Worm (Caenorhabditis elegans) whole organism, L1 larva: Measurements from ENCODE around the gene lea-1.

Experiments used
- C16A3.4 ChIP-seq: fragments of 150-350 bp; optimal IDR thresholded peaks from 2 replicates; lab custom pipeline; 2014; ENCODE audit warnings: missing biosample characterization, missing genetic modification characterization
- C34B4.2 ChIP-seq: sonication (generic microtip); optimal IDR thresholded peaks from 2 replicates; lab custom pipeline; 2017; ENCODE audit warnings: mild to moderate bottlenecking, missing genetic modification characterization, missing compliant biosample characterization
- Y116A8C.19 ChIP-seq: sonication (generic microtip); optimal IDR thresholded peaks from 2 replicates; lab custom pipeline; 2016; ENCODE audit warnings: missing compliant biosample characterization, missing genetic modification characterization, borderline replicate concordance
- aha-1 ChIP-seq: fragments of 150-350 bp; optimal IDR thresholded peaks from 2 replicates; lab custom pipeline; 2014; ENCODE audit warnings: missing biosample characterization, missing genetic modification characterization
- aly-2 ChIP-seq: fragments of 150-350 bp; optimal IDR thresholded peaks from 2 replicates; lab custom pipeline; 2014; ENCODE audit warnings: missing biosample characterization, missing genetic modification characterization
- ceh-8 ChIP-seq: fragments of 200-800 bp; sonication (Bioruptor generic); optimal IDR thresholded peaks from 2 replicates; lab custom pipeline; 2018; ENCODE audit warnings: mild to moderate bottlenecking, missing genetic modification characterization, moderate library complexity, missing compliant biosample characterization
- ceh-82 ChIP-seq, 3 experiments: fragments of 150-350 bp in 1 of 3; sonication (generic microtip) in 2 of 3; optimal IDR thresholded peaks; 2 replicates each; lab custom pipeline; 2014 to 2017; ENCODE audit warnings: missing biosample characterization in 3 of 3, missing genetic modification characterization in 3 of 3
- ces-1 ChIP-seq: fragments of 150-350 bp; optimal IDR thresholded peaks from 2 replicates; lab custom pipeline; 2014; ENCODE audit warnings: missing biosample characterization, missing genetic modification reagents, missing genetic modification characterization
- dpl-1 ChIP-seq, 3 experiments: fragments of 150-350 bp in 2 of 3; sonication (generic microtip) in 1 of 3; optimal IDR thresholded peaks; 2 replicates each; lab custom pipeline; 2014 to 2017; ENCODE audit warnings: missing biosample characterization in 3 of 3, missing genetic modification characterization in 3 of 3, missing genetic modification reagents in 3 of 3
- efl-1 ChIP-seq, 4 experiments: fragments of 150-350 bp; optimal IDR thresholded peaks in 3 of 4; peaks in 1 of 4; 1 replicate in 1 of 4; 2 replicates in 3 of 4; lab custom pipeline; 2014; ENCODE audit warnings: missing biosample characterization in 2 of 4, missing genetic modification characterization in 2 of 4, missing genetic modification reagents in 2 of 4
- egl-13 ChIP-seq: sonication (generic microtip); optimal IDR thresholded peaks from 2 replicates; lab custom pipeline; 2016; ENCODE audit warnings: missing genotype, missing genetic modification reagents, missing genetic modification characterization, missing compliant biosample characterization
- egl-27 ChIP-seq, 2 experiments: fragments of 150-350 bp in 1 of 2; sonication (generic microtip); optimal IDR thresholded peaks; 3 replicates each; lab custom pipeline; 2017 to 2018; ENCODE audit warnings: missing biosample characterization in 2 of 2, missing genetic modification characterization in 2 of 2, missing genetic modification reagents in 2 of 2
- elt-2 ChIP-seq: sonication (generic microtip); optimal IDR thresholded peaks from 2 replicates; lab custom pipeline; 2016; ENCODE audit warnings: missing genetic modification characterization, mild to moderate bottlenecking, inconsistent platforms, missing compliant biosample characterization, missing genetic modification reagents
- elt-3 ChIP-seq, 6 experiments: fragments of 150-350 bp in 1 of 6; sonication (generic microtip); optimal IDR thresholded peaks; 2 replicates each; lab custom pipeline; 2017 to 2018; ENCODE audit warnings: missing biosample characterization in 6 of 6, missing genetic modification characterization in 6 of 6, inconsistent platforms in 1 of 6
- fkh-10 ChIP-seq: sonication (generic microtip); optimal IDR thresholded peaks from 2 replicates; lab custom pipeline; 2017; ENCODE audit warnings: missing biosample characterization, missing genetic modification reagents, missing genetic modification characterization
- fkh-4 ChIP-seq: sonication (generic microtip); optimal IDR thresholded peaks from 2 replicates; lab custom pipeline; 2016; ENCODE audit warnings: missing compliant biosample characterization, missing genetic modification characterization, borderline replicate concordance
- fkh-8 ChIP-seq: sonication (generic microtip); optimal IDR thresholded peaks from 2 replicates; lab custom pipeline; 2016; ENCODE audit warnings: mild to moderate bottlenecking, missing genetic modification characterization, missing compliant biosample characterization
- fos-1 ChIP-seq: fragments of 150-350 bp; optimal IDR thresholded peaks from 2 replicates; lab custom pipeline; 2014; ENCODE audit warnings: missing biosample characterization, missing genetic modification characterization
- grh-1 ChIP-seq: fragments of 200-800 bp; sonication (Bioruptor generic); IDR thresholded peaks from 2 replicates; pipeline ENCODE4 v1.3.6; 2022; ENCODE audit warnings: missing genetic modification reagents, missing genetic modification characterization, missing compliant biosample characterization
- hlh-17 ChIP-seq: fragments of 200-800 bp; sonication (Bioruptor generic); optimal IDR thresholded peaks from 2 replicates; lab custom pipeline; 2018; ENCODE audit warnings: missing genetic modification characterization, mild to moderate bottlenecking, missing compliant biosample characterization, moderate library complexity, borderline replicate concordance
- hlh-4 ChIP-seq: sonication (generic microtip); optimal IDR thresholded peaks from 2 replicates; lab custom pipeline; 2016; ENCODE audit warnings: mild to moderate bottlenecking, missing genetic modification characterization, missing compliant biosample characterization
- isw-1 ChIP-seq: fragments of 200-800 bp; sonication (Bioruptor generic); IDR thresholded peaks from 2 replicates; pipeline ENCODE4 v1.3.6; 2022; ENCODE audit warnings: missing genetic modification characterization, missing compliant biosample characterization
- jun-1 ChIP-seq: fragments of 150-350 bp; optimal IDR thresholded peaks from 2 replicates; lab custom pipeline; 2014; ENCODE audit warnings: missing biosample characterization, missing genetic modification reagents, missing genetic modification characterization
- lin-13 ChIP-seq: fragments of 150-350 bp; optimal IDR thresholded peaks from 2 replicates; lab custom pipeline; 2014; ENCODE audit warnings: missing biosample characterization, missing genetic modification reagents, missing genetic modification characterization
- lin-14 ChIP-seq: fragments of 200-800 bp; sonication (Bioruptor generic); optimal IDR thresholded peaks from 2 replicates; lab custom pipeline; 2018; ENCODE audit warnings: mild to moderate bottlenecking, missing genetic modification characterization, moderate library complexity, missing compliant biosample characterization
- lin-15B ChIP-seq: fragments of 150-350 bp; sonication (generic microtip); optimal IDR thresholded peaks from 3 replicates; lab custom pipeline; 2014; ENCODE audit warnings: missing biosample characterization, missing genetic modification characterization
- lin-35 ChIP-seq, 2 experiments: fragments of 150-350 bp; optimal IDR thresholded peaks; 2 replicates each; lab custom pipeline; 2014; ENCODE audit warnings: missing biosample characterization in 2 of 2, missing genetic modification characterization in 2 of 2, missing genetic modification reagents in 2 of 2
- mab-9 ChIP-seq: fragments of 200-800 bp; sonication (Bioruptor generic); IDR thresholded peaks from 2 replicates; pipeline ENCODE4 v1.3.6; 2022; ENCODE audit warnings: missing genetic modification reagents, missing genetic modification characterization, missing compliant biosample characterization
- mdl-1 ChIP-seq, 2 experiments: fragments of 150-350 bp; optimal IDR thresholded peaks; 2 replicates each; lab custom pipeline; 2014 to 2017; ENCODE audit warnings: missing biosample characterization in 2 of 2, missing genetic modification characterization in 2 of 2, inconsistent platforms in 1 of 2
- mef-2 ChIP-seq: fragments of 150-350 bp; optimal IDR thresholded peaks from 2 replicates; lab custom pipeline; 2014; ENCODE audit warnings: missing biosample characterization, missing genetic modification characterization
- mep-1 ChIP-seq: fragments of 150-350 bp; optimal IDR thresholded peaks from 2 replicates; lab custom pipeline; 2014; ENCODE audit warnings: missing biosample characterization, missing genetic modification characterization
- nhr-11 ChIP-seq: fragments of 150-350 bp; optimal IDR thresholded peaks from 2 replicates; lab custom pipeline; 2014; ENCODE audit warnings: missing biosample characterization, missing genetic modification characterization
- nhr-12 ChIP-seq: sonication (generic microtip); optimal IDR thresholded peaks from 2 replicates; lab custom pipeline; 2017; ENCODE audit warnings: missing biosample characterization, missing genetic modification characterization
- nhr-19 ChIP-seq: fragments of 200-800 bp; sonication (Bioruptor generic); conservative IDR thresholded peaks from 2 replicates; pipeline ENCODE4 v1.3.6; 2022; ENCODE audit warnings: missing genetic modification characterization, missing compliant biosample characterization
- nhr-237 ChIP-seq: fragments of 150-350 bp; optimal IDR thresholded peaks from 2 replicates; lab custom pipeline; 2014; ENCODE audit warnings: missing biosample characterization, missing genetic modification characterization
- nhr-28 ChIP-seq: fragments of 150-350 bp; optimal IDR thresholded peaks from 2 replicates; lab custom pipeline; 2014; ENCODE audit warnings: missing biosample characterization, missing genetic modification characterization
- nhr-77 ChIP-seq: fragments of 150-350 bp; optimal IDR thresholded peaks from 2 replicates; lab custom pipeline; 2014; ENCODE audit warnings: missing biosample characterization, missing genetic modification characterization
- nhr-84 ChIP-seq: sonication (generic microtip); optimal IDR thresholded peaks from 2 replicates; lab custom pipeline; 2017; ENCODE audit warnings: missing biosample characterization, missing genetic modification characterization
- nhr-90 ChIP-seq: sonication (generic microtip); optimal IDR thresholded peaks from 2 replicates; lab custom pipeline; 2016; ENCODE audit warnings: mild to moderate bottlenecking, missing genetic modification characterization, missing compliant biosample characterization; ENCODE audit not compliant: poor library complexity
- pag-3 ChIP-seq: sonication (generic microtip); optimal IDR thresholded peaks from 2 replicates; lab custom pipeline; 2017; ENCODE audit warnings: missing genetic modification characterization, mild to moderate bottlenecking, missing compliant biosample characterization, antibody characterized with exemption, borderline replicate concordance; ENCODE audit not compliant: insufficient read depth
- pax-3 ChIP-seq: fragments of 200-800 bp; sonication (Bioruptor generic); optimal IDR thresholded peaks from 2 replicates; lab custom pipeline; 2018; ENCODE audit warnings: mild to moderate bottlenecking, missing genetic modification characterization, moderate library complexity, missing compliant biosample characterization
- rnt-1 ChIP-seq: sonication (generic microtip); optimal IDR thresholded peaks from 2 replicates; lab custom pipeline; 2016; ENCODE audit warnings: mild to moderate bottlenecking, missing genetic modification characterization, moderate library complexity, missing compliant biosample characterization
- skn-1 ChIP-seq: fragments of 150-350 bp; optimal IDR thresholded peaks from 2 replicates; lab custom pipeline; 2014; ENCODE audit warnings: missing biosample characterization, missing genetic modification characterization
- snpc-4 ChIP-seq: fragments of 150-350 bp; optimal IDR thresholded peaks from 2 replicates; lab custom pipeline; 2014; ENCODE audit warnings: missing biosample characterization, missing genetic modification characterization
- sox-4 ChIP-seq: sonication (generic microtip); optimal IDR thresholded peaks from 2 replicates; lab custom pipeline; 2016; ENCODE audit warnings: missing genetic modification characterization, missing compliant biosample characterization
- sptf-1 ChIP-seq: fragments of 150-350 bp; optimal IDR thresholded peaks from 2 replicates; lab custom pipeline; 2014; ENCODE audit warnings: missing biosample characterization, missing genetic modification characterization
- tbx-2 ChIP-seq: sonication (generic microtip); optimal IDR thresholded peaks from 2 replicates; lab custom pipeline; 2016; ENCODE audit warnings: missing genetic modification characterization, missing compliant biosample characterization
- unc-130 ChIP-seq: fragments of 150-350 bp; optimal IDR thresholded peaks from 2 replicates; lab custom pipeline; 2017; ENCODE audit warnings: missing biosample characterization, missing genetic modification characterization, inconsistent platforms
- unc-62 ChIP-seq: fragments of 150-350 bp; optimal IDR thresholded peaks from 2 replicates; lab custom pipeline; 2014; ENCODE audit warnings: missing biosample characterization, missing genetic modification reagents, missing genetic modification characterization
- vab-15 ChIP-seq: sonication (generic microtip); optimal IDR thresholded peaks from 2 replicates; lab custom pipeline; 2017; ENCODE audit warnings: missing genotype, mild to moderate bottlenecking, missing genetic modification characterization, missing compliant biosample characterization

Gene lea-1

ce11 chrV:10007484-10007883, 4.2 kb upstream of the lea-1 start:
- TF ChIP-seq grh-1 (GFP tag; lab: Robert Waterston, UW) = no peak
- TF ChIP-seq egl-13 = no peak
- TF ChIP-seq nhr-237 = no peak
- no peak for TF ChIP-seq unc-130
- no peak for TF ChIP-seq isw-1 (GFP tag; lab: Robert Waterston, UW)
- no peak for TF ChIP-seq nhr-77 (tag; lab: Kevin White, UChicago)
- TF ChIP-seq nhr-28 (tag; lab: Kevin White, UChicago) = no peak
- TF ChIP-seq fkh-8 (tag; lab: Kevin White, UChicago) = no peak
- TF ChIP-seq ceh-82 (tag; optimal IDR thresholded peaks at IDR 0.05; lab: Kevin White, UChicago) = no peak
- no peak for TF ChIP-seq nhr-90 (tag; lab: Kevin White, UChicago)
- TF ChIP-seq elt-2 (tag; lab: Kevin White, UChicago) = no peak
- TF ChIP-seq nhr-84 (tag; lab: Kevin White, UChicago) = no peak
- no peak for TF ChIP-seq lin-15B
- no peak for TF ChIP-seq aha-1 (tag; lab: Kevin White, UChicago)
- TF ChIP-seq mef-2 (tag; lab: Kevin White, UChicago) = no peak
- no peak for TF ChIP-seq vab-15 (tag; lab: Kevin White, UChicago)
- no peak for TF ChIP-seq pax-3 (tag; lab: Kevin White, UChicago)
- TF ChIP-seq dpl-1 (GFP tag; optimal IDR thresholded peaks at IDR 0.05; lab: Kevin White, UChicago) = no peak

DNA sequence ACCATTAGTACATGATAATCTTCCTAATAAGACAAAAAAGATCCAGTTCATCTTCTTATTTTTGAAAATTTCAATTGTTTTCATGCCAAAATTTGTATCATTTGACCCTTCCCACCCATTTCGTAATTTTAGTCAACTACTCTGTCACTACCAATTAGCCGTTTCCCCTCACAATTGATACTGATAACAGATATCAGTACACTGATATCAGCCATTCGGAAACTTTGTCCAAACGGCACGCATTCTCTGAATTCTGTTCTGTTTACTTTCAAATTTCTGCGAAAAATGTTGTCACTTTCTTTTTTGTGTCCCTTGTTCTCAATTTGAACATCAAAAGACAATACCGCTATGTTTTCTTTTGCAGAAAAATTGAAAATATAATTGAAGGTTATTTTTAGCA, 916 bp downstream of the lea-1 start:
- no peak for TF ChIP-seq nhr-12 (tag; lab: Kevin White, UChicago)
- TF ChIP-seq mdl-1 (tag; optimal IDR thresholded peaks at IDR 0.05; lab: Kevin White, UChicago) = no peak
- no peak for TF ChIP-seq skn-1 (tag; lab: Kevin White, UChicago)
- TF ChIP-seq mab-9 (GFP tag; lab: Robert Waterston, UW) = no peak
- peak; percentile 42 for TF ChIP-seq lin-14 (GFP tag; lab: Kevin White, UChicago)
- TF ChIP-seq ces-1 = no peak
- no peak for TF ChIP-seq nhr-19 (GFP tag; lab: Robert Waterston, UW)
- TF ChIP-seq tbx-2 (tag; lab: Kevin White, UChicago) = no peak
- TF ChIP-seq lin-13 (GFP tag; lab: Kevin White, UChicago) = no peak
- TF ChIP-seq jun-1 (tag; lab: Kevin White, UChicago) = no peak
- TF ChIP-seq ceh-82 (tag; optimal IDR thresholded peaks at IDR 0.05; lab: Kevin White, UChicago) = no peak
- no peak for TF ChIP-seq Y116A8C.19 (tag; lab: Kevin White, UChicago)
- no peak for TF ChIP-seq nhr-11 (tag; lab: Kevin White, UChicago)
- no peak for TF ChIP-seq mef-2 (tag; lab: Kevin White, UChicago)
- TF ChIP-seq mep-1 (tag; lab: Kevin White, UChicago) = no peak
- TF ChIP-seq lin-15B = no peak
- TF ChIP-seq hlh-4 = no peak
- TF ChIP-seq C34B4.2 (tag; lab: Kevin White, UChicago) = no peak
- no peak for TF ChIP-seq rnt-1 (tag; lab: Kevin White, UChicago)
- TF ChIP-seq fos-1 = no peak
- no peak for TF ChIP-seq fkh-4 (tag; lab: Kevin White, UChicago)
- TF ChIP-seq elt-2 (tag; lab: Kevin White, UChicago) = peak; percentile 42
- no peak for TF ChIP-seq C16A3.4
- TF ChIP-seq pag-3 (tag; lab: Kevin White, UChicago) = peak; percentile 41
- TF ChIP-seq snpc-4 = no peak
- TF ChIP-seq vab-15 (tag; lab: Kevin White, UChicago) = no peak
- no peak for TF ChIP-seq hlh-17 (GFP tag; lab: Kevin White, UChicago)
- no peak for TF ChIP-seq sptf-1
- TF ChIP-seq efl-1 (optimal IDR thresholded peaks at IDR 0.05; lab: Kevin White, UChicago) = no peak
- TF ChIP-seq efl-1 (GFP tag; optimal IDR thresholded peaks at IDR 0.05 in 1 of 2; lab: Kevin White, UChicago) = no peak
- TF ChIP-seq fkh-10 (GFP tag; lab: Kevin White, UChicago) = no peak
- no peak for TF ChIP-seq unc-62 (GFP tag; lab: Kevin White, UChicago)
- no peak for TF ChIP-seq dpl-1 (GFP tag; optimal IDR thresholded peaks at IDR 0.05; lab: Kevin White, UChicago)
- no peak for TF ChIP-seq nhr-77 (tag; lab: Kevin White, UChicago)
- TF ChIP-seq sox-4 = no peak
- TF ChIP-seq egl-27 (tag; optimal IDR thresholded peaks at IDR 0.05; lab: Kevin White, UChicago) = no peak
- peak in 1 of 2 experiments; percentile 33 for TF ChIP-seq lin-35 (GFP tag; optimal IDR thresholded peaks at IDR 0.05; lab: Kevin White, UChicago)
- no peak for TF ChIP-seq unc-130
- TF ChIP-seq aly-2 (tag; lab: Kevin White, UChicago) = no peak
- no peak for TF ChIP-seq ceh-8
- TF ChIP-seq elt-3 (tag; optimal IDR thresholded peaks at IDR 0.05; lab: Kevin White, UChicago) = peak in 5 of 6 experiments; percentile 71 to 98 (median 80)
